Fruit fly (Drosophila melanogaster) whole organism, embryonic: ENCODE data around the gene yellow-e2.

Experiments used
- B-H1 ChIP-seq: fragments of 200-800 bp; sonication (Bioruptor generic); IDR thresholded peaks from 3 replicates; pipeline ENCODE4 v1.3.6; 2022; ENCODE audit warnings: missing biosample characterization, missing genetic modification characterization
- CG1024 ChIP-seq: fragments of 200-800 bp; sonication (Bioruptor generic); IDR thresholded peaks from 2 replicates; pipeline ENCODE4 v1.3.6; 2022; ENCODE audit warnings: missing biosample characterization, missing genetic modification characterization
- CG10274 ChIP-seq: fragments of 200-800 bp; sonication (Bioruptor generic); optimal IDR thresholded peaks from 3 replicates; lab custom pipeline; 2017; ENCODE audit warnings: missing biosample characterization, mild to moderate bottlenecking, missing genetic modification characterization
- CG11093 ChIP-seq: fragments of 200-800 bp; sonication (Bioruptor generic); IDR thresholded peaks from 3 replicates; pipeline ENCODE4 v1.3.6; 2022; ENCODE audit warnings: missing biosample characterization, missing genetic modification characterization
- CG11696 ChIP-seq: fragments of 200-800 bp; sonication (Bioruptor generic); IDR thresholded peaks from 2 replicates; pipeline ENCODE4 v1.3.6; 2022; ENCODE audit warnings: missing biosample characterization, missing genetic modification characterization
- CG12219 ChIP-seq: fragments of 200-800 bp; sonication (Bioruptor generic); optimal IDR thresholded peaks from 3 replicates; lab custom pipeline; 2018; ENCODE audit warnings: missing biosample characterization, mild to moderate bottlenecking, missing genetic modification characterization
- CG12659 ChIP-seq: fragments of 200-800 bp; sonication (Bioruptor generic); optimal IDR thresholded peaks from 3 replicates; lab custom pipeline; 2017; ENCODE audit warnings: mild to moderate bottlenecking, missing biosample characterization, missing genetic modification reagents, missing genetic modification characterization
- CG12769 ChIP-seq: fragments of 200-800 bp; sonication (Bioruptor generic); optimal IDR thresholded peaks from 2 replicates; lab custom pipeline; 2019; ENCODE audit warnings: missing biosample characterization, mild to moderate bottlenecking, missing genetic modification characterization, moderate library complexity
- CG13287 ChIP-seq: fragments of 200-800 bp; sonication (Bioruptor generic); IDR thresholded peaks from 2 replicates; pipeline ENCODE4 v1.3.6; 2022; ENCODE audit warnings: missing biosample characterization, missing genetic modification characterization; ENCODE audit not compliant: partially characterized antibody
- CG14710 ChIP-seq: fragments of 200-800 bp; sonication (Bioruptor generic); optimal IDR thresholded peaks from 3 replicates; lab custom pipeline; 2019; ENCODE audit warnings: missing biosample characterization, mild to moderate bottlenecking, missing genetic modification characterization, moderate library complexity
- CG15011 ChIP-seq: fragments of 200-800 bp; sonication (Bioruptor generic); optimal IDR thresholded peaks from 3 replicates; lab custom pipeline; 2018; ENCODE audit warnings: missing biosample characterization, mild to moderate bottlenecking, missing genetic modification characterization
- CG1603 ChIP-seq: fragments of 200-800 bp; sonication (Bioruptor generic); optimal IDR thresholded peaks from 2 replicates; lab custom pipeline; 2019; ENCODE audit warnings: missing biosample characterization, mild to moderate bottlenecking, missing genetic modification characterization, moderate library complexity
- CG16779 ChIP-seq: fragments of 200-800 bp; sonication (Bioruptor generic); IDR thresholded peaks from 2 replicates; pipeline ENCODE4 v1.3.6; 2022; ENCODE audit warnings: missing biosample characterization, missing genetic modification characterization
- CG17359 ChIP-seq: fragments of 200-800 bp; sonication (Bioruptor generic); optimal IDR thresholded peaks from 3 replicates; lab custom pipeline; 2018; ENCODE audit warnings: missing biosample characterization, mild to moderate bottlenecking, missing genetic modification characterization, moderate library complexity
- CG18476 ChIP-seq: fragments of 200-800 bp; sonication (Bioruptor generic); optimal IDR thresholded peaks from 2 replicates; lab custom pipeline; 2016; ENCODE audit warnings: missing biosample characterization, mild to moderate bottlenecking, missing genetic modification characterization
- CG18599 ChIP-seq: fragments of 200-800 bp; sonication (Bioruptor generic); optimal IDR thresholded peaks from 3 replicates; lab custom pipeline; 2017; ENCODE audit warnings: missing biosample characterization, missing genetic modification characterization, mild to moderate bottlenecking, moderate library complexity, missing genetic modification reagents
- CG6272 ChIP-seq: fragments of 200-800 bp; sonication (Bioruptor generic); IDR thresholded peaks from 2 replicates; pipeline ENCODE4 v1.3.6; 2022; ENCODE audit warnings: missing biosample characterization, missing genetic modification characterization
- CG7963 ChIP-seq: fragments of 200-800 bp; sonication (Bioruptor generic); IDR thresholded peaks from 3 replicates; pipeline ENCODE4 v1.3.6; 2022; ENCODE audit warnings: missing biosample characterization, missing genetic modification characterization; ENCODE audit not compliant: partially characterized antibody
- CG8944 ChIP-seq: fragments of 200-800 bp; sonication (Bioruptor generic); optimal IDR thresholded peaks from 3 replicates; lab custom pipeline; 2016; ENCODE audit warnings: missing biosample characterization, missing genetic modification characterization
- CG9215 ChIP-seq: fragments of 200-800 bp; sonication (Bioruptor generic); IDR thresholded peaks from 2 replicates; pipeline ENCODE4 v1.3.6; 2022; ENCODE audit warnings: missing biosample characterization, missing genetic modification characterization
- Doc2 ChIP-seq: fragments of 200-800 bp; sonication (Bioruptor generic); IDR thresholded peaks from 2 replicates; pipeline ENCODE4 v1.3.6; 2022; ENCODE audit warnings: missing biosample characterization, missing genetic modification characterization
- Dref ChIP-seq: fragments of 200-800 bp; sonication (Bioruptor generic); IDR thresholded peaks from 2 replicates; pipeline ENCODE4 v1.3.6; 2022; ENCODE audit warnings: missing biosample characterization, missing genetic modification characterization
- Fer3 ChIP-seq: fragments of 200-800 bp; sonication (Bioruptor generic); optimal IDR thresholded peaks from 2 replicates; lab custom pipeline; 2018; ENCODE audit warnings: missing biosample characterization, mild to moderate bottlenecking, missing genetic modification characterization, moderate library complexity
- HmgZ ChIP-seq: fragments of 200-800 bp; sonication (Bioruptor generic); optimal IDR thresholded peaks from 2 replicates; lab custom pipeline; 2018; ENCODE audit warnings: missing biosample characterization, mild to moderate bottlenecking, missing genetic modification characterization
- Kr ChIP-seq: fragments of 200-800 bp; sonication (Bioruptor generic); optimal IDR thresholded peaks from 2 replicates; lab custom pipeline; 2017; ENCODE audit warnings: missing biosample characterization, mild to moderate bottlenecking, missing genetic modification characterization
- Myb ChIP-seq: fragments of 200-800 bp; sonication (Bioruptor generic); optimal IDR thresholded peaks from 2 replicates; lab custom pipeline; 2016; ENCODE audit warnings: missing biosample characterization, missing genetic modification characterization
- Neu2 ChIP-seq: fragments of 200-800 bp; sonication (Bioruptor generic); optimal IDR thresholded peaks from 3 replicates; lab custom pipeline; 2016; ENCODE audit warnings: missing biosample characterization, missing genetic modification characterization, borderline replicate concordance
- Oaz ChIP-seq: fragments of 200-800 bp; sonication (Bioruptor generic); IDR thresholded peaks from 2 replicates; pipeline ENCODE4 v1.3.6; 2022; ENCODE audit warnings: missing biosample characterization, missing genetic modification characterization
- Side ChIP-seq: fragments of 200-800 bp; sonication (Bioruptor generic); optimal IDR thresholded peaks from 2 replicates; lab custom pipeline; 2016; ENCODE audit warnings: missing biosample characterization, missing genetic modification characterization
- Six4 ChIP-seq: fragments of 200-800 bp; sonication (Bioruptor generic); optimal IDR thresholded peaks from 2 replicates; lab custom pipeline; 2016; ENCODE audit warnings: missing biosample characterization, missing genetic modification characterization
- Spps ChIP-seq: fragments of 200-800 bp; sonication (Bioruptor generic); optimal IDR thresholded peaks from 2 replicates; lab custom pipeline; 2018; ENCODE audit warnings: missing biosample characterization, mild to moderate bottlenecking, missing genetic modification characterization
- Usf ChIP-seq: fragments of 200-800 bp; sonication (Bioruptor generic); optimal IDR thresholded peaks from 2 replicates; lab custom pipeline; 2017; ENCODE audit warnings: missing genotype, missing biosample characterization, missing genetic modification characterization
- Xrp1 ChIP-seq: fragments of 200-800 bp; sonication (Bioruptor generic); IDR thresholded peaks from 2 replicates; pipeline ENCODE4 v1.3.6; 2022; ENCODE audit warnings: missing biosample characterization, missing genetic modification characterization
- bigmax ChIP-seq: fragments of 200-800 bp; sonication (Bioruptor generic); optimal IDR thresholded peaks from 2 replicates; lab custom pipeline; 2018; ENCODE audit warnings: missing biosample characterization, mild to moderate bottlenecking, missing genetic modification characterization
- bowl ChIP-seq: fragments of 200-800 bp; sonication (Bioruptor generic); IDR thresholded peaks from 2 replicates; pipeline ENCODE4 v1.3.6; 2022; ENCODE audit warnings: missing biosample characterization, missing genetic modification characterization
- chif ChIP-seq, 2 experiments: fragments of 200-800 bp; sonication (Bioruptor generic); optimal IDR thresholded peaks; 3 replicates each; lab custom pipeline; 2016; ENCODE audit warnings: missing biosample characterization in 2 of 2, missing genetic modification characterization in 2 of 2
- crol ChIP-seq: fragments of 200-800 bp; sonication (Bioruptor generic); IDR thresholded peaks from 2 replicates; pipeline ENCODE4 v1.3.6; 2022; ENCODE audit warnings: missing biosample characterization, missing genetic modification characterization
- da ChIP-seq: fragments of 200-800 bp; sonication (Bioruptor generic); optimal IDR thresholded peaks from 2 replicates; lab custom pipeline; 2016; ENCODE audit warnings: missing biosample characterization, missing genetic modification characterization
- ewg ChIP-seq: fragments of 200-800 bp; sonication (Bioruptor generic); optimal IDR thresholded peaks from 3 replicates; lab custom pipeline; 2017; ENCODE audit warnings: mild to moderate bottlenecking, missing biosample characterization, missing genetic modification reagents, missing genetic modification characterization
- ftz-f1 ChIP-seq: fragments of 200-800 bp; sonication (Bioruptor generic); optimal IDR thresholded peaks from 2 replicates; lab custom pipeline; 2016; ENCODE audit warnings: missing biosample characterization, missing genetic modification characterization
- gsb ChIP-seq: fragments of 200-800 bp; sonication (Bioruptor generic); IDR thresholded peaks from 2 replicates; pipeline ENCODE4 v1.3.6; 2022; ENCODE audit warnings: missing biosample characterization, missing genetic modification characterization
- hbn ChIP-seq: fragments of 200-800 bp; sonication (Bioruptor generic); IDR thresholded peaks from 2 replicates; pipeline ENCODE4 v1.3.6; 2022; ENCODE audit warnings: missing biosample characterization, missing genetic modification characterization; ENCODE audit not compliant: partially characterized antibody
- jumu ChIP-seq: fragments of 200-800 bp; sonication (Bioruptor generic); optimal IDR thresholded peaks from 3 replicates; lab custom pipeline; 2016; ENCODE audit warnings: missing biosample characterization, missing genetic modification characterization
- kay ChIP-seq: fragments of 200-800 bp; sonication (Bioruptor generic); optimal IDR thresholded peaks from 2 replicates; lab custom pipeline; 2016; ENCODE audit warnings: missing biosample characterization, missing genetic modification characterization
- lov ChIP-seq, 2 experiments: fragments of 200-800 bp in 1 of 2; fragments of >200 bp in 1 of 2; sonication (Bioruptor generic) in 1 of 2; IDR thresholded peaks in 1 of 2; optimal IDR thresholded peaks in 1 of 2; 2 replicates in 1 of 2; 3 replicates in 1 of 2; pipeline versions ENCODE4 v1.3.6 to Lab custom; 2017 to 2022; ENCODE audit warnings: missing biosample characterization in 1 of 2, missing genetic modification characterization in 1 of 2
- mam ChIP-seq: fragments of 200-800 bp; sonication (Bioruptor generic); optimal IDR thresholded peaks from 3 replicates; lab custom pipeline; 2016; ENCODE audit warnings: missing biosample characterization, missing genetic modification characterization
- prd ChIP-seq, 3 experiments: fragments of >200 bp in 2 of 3; fragments of 200-800 bp in 1 of 3; sonication (Bioruptor generic) in 1 of 3; optimal IDR thresholded peaks in 2 of 3; IDR thresholded peaks in 1 of 3; 2 replicates in 2 of 3; 3 replicates in 1 of 3; pipeline versions ENCODE4 v1.3.6 to Lab custom; 2017 to 2022; ENCODE audit warnings: missing biosample characterization in 1 of 3, missing genetic modification characterization in 1 of 3
- rib ChIP-seq: fragments of 200-800 bp; sonication (Bioruptor generic); IDR thresholded peaks from 2 replicates; pipeline ENCODE4 v1.3.6; 2022; ENCODE audit warnings: missing biosample characterization, missing genetic modification characterization
- tio ChIP-seq: fragments of 200-800 bp; sonication (Bioruptor generic); optimal IDR thresholded peaks from 2 replicates; lab custom pipeline; 2017; ENCODE audit warnings: missing biosample characterization, missing genetic modification characterization, inconsistent platforms
- vfl ChIP-seq: fragments of 200-800 bp; sonication (Bioruptor generic); optimal IDR thresholded peaks from 2 replicates; lab custom pipeline; 2016; ENCODE audit warnings: missing biosample characterization, missing genetic modification characterization

yellow-e2 gene

DNA sequence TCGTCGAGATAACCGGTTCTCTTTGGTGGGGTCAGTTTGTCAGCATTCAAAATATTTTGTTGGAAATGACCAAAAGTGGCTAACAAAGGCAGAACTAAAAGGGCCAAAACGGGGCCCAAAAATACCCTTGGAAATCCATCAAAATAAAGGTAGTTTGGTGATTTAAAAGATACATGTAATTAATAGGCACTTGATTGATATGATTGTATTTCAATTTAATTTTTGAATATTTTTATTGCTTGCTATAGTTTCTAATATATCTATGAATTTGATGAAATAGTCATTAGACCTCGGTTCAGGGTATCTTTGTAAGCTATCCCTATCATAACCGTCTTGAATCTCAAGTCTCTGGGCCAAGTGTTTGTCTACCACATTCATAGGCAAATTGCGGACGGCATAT, 47.2 kb upstream of the yellow-e2 start (continued):
- peak; percentile 62 for TF ChIP-seq CG14710 (tag; lab: Kevin White, UChicago)
- peak; percentile 60 for TF ChIP-seq CG18476 (GFP tag; lab: Kevin White, UChicago)
- no peak for TF ChIP-seq vfl (GFP tag; lab: Kevin White, UChicago)
- peak; percentile 66 for TF ChIP-seq HmgZ (tag; lab: Kevin White, UChicago)
- TF ChIP-seq Xrp1 (GFP tag; lab: Robert Waterston, UW) = peak; percentile 73
- TF ChIP-seq Six4 (GFP tag; lab: Kevin White, UChicago) = peak; percentile 41
- peak; percentile 83 for TF ChIP-seq Fer3
- no peak for TF ChIP-seq CG12659 (GFP tag; lab: Kevin White, UChicago)
- peak; percentile 26 for TF ChIP-seq CG10274 (GFP tag; lab: Kevin White, UChicago)
- TF ChIP-seq tio = peak; percentile 30
- no peak for TF ChIP-seq CG7963 (GFP tag; lab: Robert Waterston, UW)
- TF ChIP-seq CG12219 (GFP tag; lab: Kevin White, UChicago) = peak; percentile 57
- TF ChIP-seq Side (GFP tag; lab: Kevin White, UChicago) = peak; percentile 41
- TF ChIP-seq lov (optimal IDR thresholded peaks at IDR 0.05; lab: Kevin White, UChicago) = no peak
- TF ChIP-seq lov (GFP tag; IDR thresholded peaks at IDR 0.05; lab: Robert Waterston, UW) = 0 out of 3 replicates have a peak, but pooled peaks have one; percentile 14
- TF ChIP-seq bowl = no peak
- no peak for TF ChIP-seq CG13287 (GFP tag; lab: Robert Waterston, UW)
- TF ChIP-seq CG9215 (GFP tag; lab: Robert Waterston, UW) = peak; percentile 75
- no peak for TF ChIP-seq Doc2 (GFP tag; lab: Robert Waterston, UW)
- no peak for TF ChIP-seq Dref (GFP tag; lab: Robert Waterston, UW)
- TF ChIP-seq CG17359 (tag; lab: Kevin White, UChicago) = peak; percentile 77
- peak; percentile 1 for TF ChIP-seq Myb (GFP tag; lab: Kevin White, UChicago)
- no peak for TF ChIP-seq crol (GFP tag; lab: Robert Waterston, UW)
- peak; percentile 71 for TF ChIP-seq CG18599
- peak; percentile 39 for TF ChIP-seq Spps (tag; lab: Kevin White, UChicago)
- TF ChIP-seq CG16779 (GFP tag; lab: Robert Waterston, UW) = peak; percentile 56; the same call in 1 of the 2 replicates
- TF ChIP-seq CG6272 = peak; percentile 50; the same call in 1 of the 2 replicates
- peak; percentile 68 for TF ChIP-seq mam (GFP tag; lab: Kevin White, UChicago)
- TF ChIP-seq CG11696 (GFP tag; lab: Robert Waterston, UW) = 0 out of 2 replicates have a peak, but pooled peaks have one; percentile 48
- peak; percentile 46 for TF ChIP-seq CG12769 (tag; lab: Kevin White, UChicago)
- no peak for TF ChIP-seq ftz-f1 (GFP tag; lab: Kevin White, UChicago)
- TF ChIP-seq CG11093 (GFP tag; lab: Robert Waterston, UW) = 0 out of 3 replicates have a peak, but pooled peaks have one; percentile 24
- no peak for TF ChIP-seq Kr
- peak; percentile 52; the same call in 1 of the 2 replicates for TF ChIP-seq Oaz
- peak; percentile 40 for TF ChIP-seq jumu
- no peak for TF ChIP-seq da
- peak; percentile 49 for TF ChIP-seq CG1024
- peak in 1 of 2 experiments; percentile 48 for TF ChIP-seq chif (GFP tag; optimal IDR thresholded peaks at IDR 0.05; lab: Kevin White, UChicago)
- no peak for TF ChIP-seq prd (optimal IDR thresholded peaks at IDR 0.05; lab: Kevin White, UChicago)
- peak; percentile 69 for TF ChIP-seq prd (GFP tag; IDR thresholded peaks at IDR 0.05; lab: Robert Waterston, UW)
- peak; percentile 57 for TF ChIP-seq B-H1 (GFP tag; lab: Robert Waterston, UW)
- TF ChIP-seq Neu2 (GFP tag; lab: Kevin White, UChicago) = no peak
- no peak for TF ChIP-seq CG1603 (tag; lab: Kevin White, UChicago)
- TF ChIP-seq bigmax = no peak
- peak; percentile 56 for TF ChIP-seq rib (GFP tag; lab: Robert Waterston, UW)
- peak; percentile 27 for TF ChIP-seq ewg (GFP tag; lab: Kevin White, UChicago)
- TF ChIP-seq Usf (GFP tag; lab: Kevin White, UChicago) = peak; percentile 44
- TF ChIP-seq hbn (GFP tag; lab: Robert Waterston, UW) = no peak
- TF ChIP-seq CG15011 (GFP tag; lab: Kevin White, UChicago) = peak; percentile 44
- peak; percentile 80 for TF ChIP-seq gsb (GFP tag; lab: Robert Waterston, UW)
- peak; percentile 36 for TF ChIP-seq kay (GFP tag; lab: Kevin White, UChicago)
- peak; percentile 32 for TF ChIP-seq CG8944 (GFP tag; lab: Kevin White, UChicago)
